Fruit fly (Drosophila melanogaster) S2 (cell line): ENCODE data around the gene Polr1E.
A peak's percentile ranks its signal among the peaks of the same experiment; 100 is the strongest.

Experiments used
- CG8478 ChIP-seq: fragments of >200 bp; optimal IDR thresholded peaks from 2 replicates; lab custom pipeline; 2018
- CTCF ChIP-seq, 2 experiments: fragments of >200 bp; optimal IDR thresholded peaks; 2 replicates each; lab custom pipeline; 2018

Polr1E gene

DNA sequence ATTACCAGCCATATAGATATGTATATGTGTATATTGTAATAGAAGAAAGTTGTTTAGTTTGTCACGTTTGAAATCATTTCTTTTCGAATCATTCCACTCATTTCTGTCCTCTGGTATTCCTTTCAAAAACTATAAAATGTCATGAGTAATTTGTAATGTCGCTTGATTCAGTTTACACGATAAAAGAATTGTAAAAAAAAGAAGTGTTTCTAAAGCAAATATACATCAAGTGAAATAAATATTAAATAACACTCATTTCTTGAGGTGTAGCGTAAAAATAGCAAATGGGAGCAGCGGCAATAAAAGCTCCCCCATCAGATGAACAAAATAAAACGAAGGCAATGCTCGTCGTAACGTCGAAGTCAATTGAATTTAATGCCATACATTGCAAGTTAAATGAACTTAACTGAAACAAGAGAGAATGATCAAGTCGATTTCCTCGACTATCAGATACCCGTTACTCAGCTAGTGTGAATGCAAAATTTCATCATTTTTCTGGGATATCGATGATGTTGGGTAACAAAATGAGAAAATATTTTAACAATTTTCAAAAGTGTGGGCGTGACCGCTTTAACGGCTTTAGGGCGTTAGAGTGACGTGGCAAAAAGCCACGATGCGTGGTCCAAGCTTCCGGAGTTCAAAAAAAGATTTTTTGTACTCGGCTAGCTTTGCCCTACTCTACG, 6.1 kb downstream of the Polr1E start:
- no peak for TF ChIP-seq CTCF (optimal IDR thresholded peaks at IDR 0.05; lab: Kevin White, UChicago)
- no peak for TF ChIP-seq CG8478 (lab: Kevin White, UChicago)

DNA sequence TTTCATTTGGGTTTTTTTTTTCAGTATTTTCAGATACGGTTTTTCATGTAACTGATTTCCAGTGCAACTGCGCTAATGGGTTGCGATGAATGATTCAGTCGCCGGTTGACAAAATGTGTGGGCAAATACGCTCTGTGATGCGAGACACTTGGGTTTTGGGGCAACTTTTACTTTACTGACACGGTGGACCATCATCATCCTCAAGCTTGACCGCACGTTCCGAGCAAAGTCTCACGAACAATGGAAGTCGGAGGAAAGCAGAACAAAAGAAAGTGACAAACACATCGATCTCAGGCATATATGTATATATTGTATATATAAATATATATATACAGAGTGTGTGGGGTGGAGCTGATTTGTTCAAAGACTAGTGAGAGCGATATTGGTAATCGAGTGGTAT, 7.0 kb downstream of the Polr1E start:
- TF ChIP-seq CG8478 (lab: Kevin White, UChicago) (no peak), CTCF (optimal IDR thresholded peaks at IDR 0.05; lab: Kevin White, UChicago) (no peak)

DNA sequence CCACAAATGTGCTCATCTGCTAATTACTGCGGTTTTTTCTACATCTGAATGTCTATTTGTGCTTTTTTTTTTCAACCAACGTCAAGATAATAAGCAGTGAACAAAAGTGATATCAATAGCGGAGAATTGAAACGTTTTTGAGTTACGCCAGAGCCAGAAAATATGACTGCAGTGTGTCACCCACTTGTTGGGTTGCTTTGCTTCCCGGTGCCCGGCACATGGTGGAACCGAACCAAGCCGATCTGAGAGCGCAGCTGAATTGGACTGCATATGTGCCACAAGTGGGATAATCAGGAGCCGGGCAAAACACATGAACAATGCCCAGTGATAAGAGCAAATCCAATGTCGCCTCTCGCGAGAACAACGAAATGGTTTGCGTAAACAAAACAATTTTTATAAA, 9.2 kb downstream of the Polr1E start:
- TF ChIP-seq CG8478 (lab: Kevin White, UChicago) = no peak
- no peak for TF ChIP-seq CTCF (optimal IDR thresholded peaks at IDR 0.05; lab: Kevin White, UChicago)

DNA sequence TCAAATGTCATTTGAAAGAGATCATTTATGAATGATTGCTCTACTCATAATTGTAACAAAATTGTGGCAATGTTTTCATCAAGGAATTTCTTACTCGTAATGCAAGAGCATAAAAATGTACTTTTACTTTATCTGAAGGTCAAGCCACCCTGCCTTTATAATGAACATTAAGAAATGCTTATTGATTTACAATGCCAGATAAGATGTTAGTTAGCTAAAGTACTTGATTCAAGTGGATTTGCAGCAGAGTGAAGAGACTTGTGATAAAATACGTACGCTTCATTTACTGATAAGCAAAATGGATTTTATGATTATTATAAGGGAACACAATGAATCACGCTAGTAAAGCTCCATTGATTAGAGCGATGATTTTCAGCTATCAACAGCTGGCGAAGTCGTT, 9.7 kb downstream of the Polr1E start:
- TF ChIP-seq CTCF (optimal IDR thresholded peaks at IDR 0.05; lab: Kevin White, UChicago) (no peak), CG8478 (lab: Kevin White, UChicago) (no peak)

DNA sequence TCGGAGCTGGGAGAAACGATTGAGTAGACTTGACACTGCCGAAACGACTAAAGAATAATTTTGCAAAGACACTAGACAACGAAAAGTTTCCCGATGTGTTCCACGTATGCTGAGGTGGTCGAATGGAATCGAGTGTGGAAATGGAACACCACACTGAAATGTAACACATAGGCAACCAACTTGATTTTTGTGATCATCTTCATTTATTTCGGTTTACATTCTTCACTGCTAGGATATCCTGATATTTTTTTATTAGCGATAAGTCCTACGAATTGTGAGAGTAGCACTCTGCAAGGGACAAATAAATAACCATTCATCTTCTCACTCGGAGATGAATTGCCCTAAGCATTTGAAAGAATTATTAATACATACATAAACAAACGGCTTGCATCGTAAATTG, 12.9 kb downstream of the Polr1E start, which contains the start of gene CG7131:
Gene CG7131 (minus strand): TSS at position 101 of the 400 bp plus-strand sequence.
- TF ChIP-seq CTCF (optimal IDR thresholded peaks at IDR 0.05; lab: Kevin White, UChicago) (no peak), CG8478 (lab: Kevin White, UChicago) (no peak)

DNA sequence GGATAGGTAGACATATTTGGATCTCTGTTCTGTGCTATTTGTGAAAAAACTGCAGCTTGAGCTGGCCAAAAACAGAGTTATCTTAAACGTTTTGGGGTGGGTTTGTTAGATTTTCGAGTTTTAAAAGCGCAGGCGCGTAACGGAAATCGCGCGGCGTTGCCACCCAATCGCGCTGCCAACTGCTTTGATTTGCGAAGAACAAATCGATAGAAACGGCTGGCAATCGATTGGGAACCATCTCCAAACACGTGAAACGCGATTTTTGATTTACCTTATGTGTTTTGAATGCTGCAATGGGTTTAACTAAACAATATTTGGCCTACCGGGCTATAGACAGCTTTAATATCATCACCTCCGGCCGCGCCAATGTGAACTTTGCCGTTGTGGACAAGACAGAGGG, 18.1 kb downstream of the Polr1E start, which contains the start of the genes CG14312 and CG8064:
Gene CG14312 (minus strand): TSS at position 88 of the 400 bp plus-strand sequence.
Gene CG8064 (plus strand): TSS at position 220 of the 400 bp plus-strand sequence.
- TF ChIP-seq CTCF (optimal IDR thresholded peaks at IDR 0.05; lab: Kevin White, UChicago) (peak; percentile 42), CG8478 (lab: Kevin White, UChicago) (no peak)

DNA sequence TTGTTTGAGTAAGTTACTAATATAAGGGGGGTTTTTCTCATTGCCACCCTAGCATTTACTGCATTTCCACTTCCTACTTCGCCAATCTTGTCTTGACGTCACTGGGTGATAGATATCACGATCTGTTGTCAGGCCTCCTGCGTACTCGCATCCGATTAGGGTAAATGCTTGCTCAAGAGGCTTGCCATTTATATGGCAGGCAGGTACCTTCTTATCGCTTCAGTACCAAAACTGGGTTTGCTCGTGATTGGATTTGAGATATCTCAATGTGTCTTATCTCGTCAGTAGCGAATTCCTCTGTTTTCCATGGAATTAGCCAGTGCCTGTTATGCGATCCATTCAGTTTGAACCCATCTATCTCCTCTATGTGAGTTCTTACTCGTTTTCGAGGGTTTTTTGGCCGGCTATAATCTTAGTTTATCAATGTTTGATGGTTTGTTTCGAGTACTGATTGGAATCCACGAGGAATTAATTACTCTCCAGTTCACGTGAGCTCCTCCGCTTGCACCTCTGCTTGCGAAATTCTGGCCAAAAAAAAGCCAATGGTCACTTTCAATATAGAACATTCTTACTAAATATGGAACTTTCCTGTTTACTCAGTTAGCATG, 20.6 kb downstream of the Polr1E start:
- TF ChIP-seq CTCF (optimal IDR thresholded peaks at IDR 0.05; lab: Kevin White, UChicago) = no peak
- no peak for TF ChIP-seq CG8478 (lab: Kevin White, UChicago)

DNA sequence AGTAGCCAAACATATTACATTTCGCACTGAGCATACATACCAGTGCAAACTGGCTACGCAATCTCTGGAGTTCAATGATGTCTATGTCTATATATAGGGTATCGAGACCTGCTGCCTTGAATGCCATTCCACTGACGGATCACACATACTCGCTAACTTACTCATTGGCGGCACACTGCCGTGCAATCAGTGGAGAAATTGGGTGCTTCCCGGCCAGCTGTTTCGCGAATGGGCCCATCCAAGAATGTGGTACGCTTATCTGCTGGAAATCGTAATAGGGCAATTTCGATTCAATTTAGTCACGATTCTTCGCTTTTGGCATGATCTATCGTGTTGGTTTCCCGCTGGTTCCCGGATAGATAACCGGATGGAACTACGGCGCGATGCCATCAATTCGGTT, 21.4 kb downstream of the Polr1E start:
- TF ChIP-seq CG8478 (lab: Kevin White, UChicago) (no peak), CTCF (optimal IDR thresholded peaks at IDR 0.05; lab: Kevin White, UChicago) (no peak)

DNA sequence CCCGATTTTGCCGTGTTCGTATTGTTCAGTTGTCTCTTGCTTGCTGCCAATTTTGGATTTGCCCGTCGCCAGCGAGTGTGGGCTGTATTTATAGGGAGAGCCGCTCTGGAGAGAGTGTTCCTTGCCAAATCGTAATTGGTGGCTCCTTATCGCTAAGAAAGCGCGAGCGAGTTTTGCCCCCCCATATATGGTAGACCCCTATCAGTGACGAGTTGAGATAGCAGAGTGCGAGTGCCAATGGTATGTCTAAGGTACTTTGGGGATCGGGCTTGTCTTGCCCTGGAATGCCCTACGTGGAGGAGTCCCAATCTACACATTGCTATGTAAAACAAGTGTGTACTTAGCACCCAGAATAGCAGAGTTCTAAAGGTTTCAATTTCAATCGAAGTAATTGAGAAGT, 22.0 kb downstream of the Polr1E start, which contains the start of gene CG7142:
Gene CG7142 (minus strand): TSS at position 29 of the 400 bp plus-strand sequence.
- TF ChIP-seq CTCF (optimal IDR thresholded peaks at IDR 0.05; lab: Kevin White, UChicago) = no peak
- no peak for TF ChIP-seq CG8478 (lab: Kevin White, UChicago)

DNA sequence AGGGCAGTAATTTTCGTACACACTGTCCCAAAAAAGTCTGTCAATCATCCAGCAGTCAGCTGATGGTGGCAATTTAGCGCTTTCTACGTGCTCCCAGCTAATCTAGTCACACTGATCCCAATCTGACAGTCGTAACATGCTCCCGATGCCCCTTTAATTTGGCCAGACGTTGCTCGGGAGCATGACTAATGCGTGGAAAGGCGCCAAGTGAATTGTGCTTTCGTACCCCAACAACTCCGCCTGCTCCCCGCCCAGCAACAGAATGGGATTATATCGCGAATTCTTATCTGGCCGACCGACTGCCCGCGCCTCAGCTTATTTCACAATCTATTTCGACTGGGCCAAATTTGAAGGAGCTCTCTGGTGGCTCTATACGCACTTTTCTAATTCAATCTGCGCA, 24.1 kb downstream of the Polr1E start:
- TF ChIP-seq CTCF (optimal IDR thresholded peaks at IDR 0.05; lab: Kevin White, UChicago) (no peak), CG8478 (lab: Kevin White, UChicago) (no peak)

DNA sequence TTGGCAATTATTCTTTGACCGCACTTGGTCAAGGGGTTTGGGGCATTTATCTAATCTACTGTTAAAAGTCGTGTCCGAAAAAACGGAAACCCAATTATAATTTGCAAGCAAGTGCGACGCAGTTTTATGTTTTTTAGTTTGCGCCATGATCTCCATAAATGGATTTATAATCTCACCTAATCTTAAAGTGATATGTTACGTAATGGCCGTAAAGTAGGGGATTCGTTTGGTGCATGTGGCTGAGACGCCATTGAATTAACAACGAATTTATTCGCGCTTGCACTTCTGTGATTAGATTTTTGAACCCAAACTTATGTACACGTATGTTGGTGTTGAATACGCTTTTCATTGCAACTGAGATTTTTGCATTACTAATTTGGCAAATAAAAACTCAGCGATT, 24.8 kb downstream of the Polr1E start:
- TF ChIP-seq CTCF (optimal IDR thresholded peaks at IDR 0.05; lab: Kevin White, UChicago) (no peak), CG8478 (lab: Kevin White, UChicago) (no peak)

DNA sequence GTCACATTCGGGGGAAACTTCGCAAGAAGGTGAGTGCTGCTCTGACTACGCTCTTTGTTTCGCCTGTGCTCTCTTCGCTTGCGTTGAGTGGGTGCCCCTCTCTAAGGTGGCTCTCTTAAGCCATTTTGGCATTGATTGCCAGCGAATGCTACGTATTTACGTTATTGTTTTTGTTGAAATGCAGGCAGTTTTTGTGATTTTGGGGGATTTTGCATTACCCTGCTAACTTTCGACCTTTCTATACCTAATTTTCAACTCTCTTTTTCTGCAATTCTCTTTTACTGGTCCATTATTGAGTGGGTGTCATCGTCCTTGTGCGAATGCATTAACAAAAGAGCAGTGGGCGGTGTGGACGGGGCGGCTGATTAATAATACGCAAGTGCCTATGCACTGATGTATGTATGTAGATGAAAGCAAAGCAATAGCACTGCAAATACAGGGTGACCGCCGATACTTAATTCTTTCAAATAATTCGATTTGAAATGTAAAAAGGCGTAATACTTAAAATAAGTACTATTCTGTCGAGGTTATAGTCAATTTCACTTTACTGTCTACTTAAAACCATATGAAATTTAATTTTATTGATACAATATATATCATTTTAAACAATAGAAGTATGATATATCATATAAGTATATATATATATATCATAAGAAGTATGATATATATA, 26.3 kb downstream of the Polr1E start:
- no peak for TF ChIP-seq CG8478 (lab: Kevin White, UChicago)

DNA sequence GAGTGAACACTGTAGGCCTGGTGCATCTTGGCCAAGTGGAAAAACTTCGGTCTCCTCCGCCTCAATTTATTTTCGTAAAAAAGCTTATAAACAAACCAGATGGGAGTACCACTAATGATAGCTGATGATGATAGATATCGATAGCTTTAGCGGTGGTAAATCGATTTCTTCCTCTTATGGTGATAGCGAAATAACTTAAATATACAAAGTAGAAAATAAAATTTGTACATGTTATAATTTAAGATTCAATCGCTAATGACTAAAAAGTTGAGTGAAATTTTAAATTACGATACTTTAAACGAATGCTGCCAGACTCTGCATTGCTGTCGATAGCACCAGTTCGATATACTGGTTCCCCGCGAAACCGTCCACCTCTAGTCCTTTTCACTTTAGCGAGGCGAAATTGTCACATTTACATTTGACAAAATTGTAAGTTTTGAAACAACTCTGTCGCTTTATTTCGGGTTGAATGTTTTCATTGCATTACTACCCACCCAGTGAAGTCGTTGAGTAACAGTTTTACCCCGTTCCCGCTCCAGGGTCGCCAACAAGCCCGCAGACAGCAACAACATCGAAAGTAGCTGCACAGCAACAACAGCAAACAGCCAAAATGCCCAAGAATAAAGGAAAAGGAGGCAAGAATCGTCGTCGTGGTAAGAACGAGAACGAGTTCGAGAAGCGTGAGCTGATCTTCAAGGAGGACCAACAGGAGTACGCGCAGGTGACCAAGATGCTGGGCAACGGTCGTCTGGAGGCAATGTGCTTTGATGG, 27.0 kb downstream of the Polr1E start, which contains the start of the genes Vps39 and eIF1A:
Gene Vps39 (minus strand): TSS at position 119 of the 771 bp plus-strand sequence.
Gene eIF1A (plus strand): TSS at position 338 of the 771 bp plus-strand sequence.
- no peak for TF ChIP-seq CTCF (optimal IDR thresholded peaks at IDR 0.05; lab: Kevin White, UChicago)
- TF ChIP-seq CG8478 (lab: Kevin White, UChicago) = no peak

DNA sequence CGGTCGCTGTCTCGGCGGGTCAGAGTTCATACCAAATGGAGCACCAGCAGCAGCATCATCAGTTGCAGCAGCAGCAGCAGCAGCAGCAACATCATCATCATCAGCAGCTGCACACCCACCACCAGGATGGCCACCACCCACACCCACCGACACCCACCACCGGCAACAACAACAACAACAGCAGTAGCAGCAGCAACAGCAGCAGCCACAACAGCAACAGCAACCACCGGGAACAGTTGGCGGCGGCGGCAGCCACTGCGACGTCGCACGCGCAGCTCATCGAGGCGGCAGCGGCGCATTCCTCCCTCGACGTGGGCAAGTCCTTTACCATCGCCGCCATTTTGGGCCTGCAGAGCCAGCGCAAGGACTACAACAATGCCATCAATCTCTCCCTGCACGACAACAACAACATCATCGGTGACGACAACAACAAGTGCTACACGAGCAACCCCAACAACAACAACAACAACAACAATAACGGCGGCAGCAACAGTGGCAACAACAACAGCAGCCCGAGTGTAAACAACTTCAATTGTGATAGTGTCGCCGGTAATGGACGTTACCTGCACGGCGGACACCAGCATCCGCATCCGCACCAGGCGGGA, 31.7 kb downstream of the Polr1E start:
- no peak for TF ChIP-seq CTCF (optimal IDR thresholded peaks at IDR 0.05; lab: Kevin White, UChicago)
- no peak for TF ChIP-seq CG8478 (lab: Kevin White, UChicago)
